Worm (Caenorhabditis elegans): ENCODE data around the gene str-93.

ce11 chrV:17706217-17706806 lies 33.1 kb upstream of the str-93 start:
- TF ChIP-seq tab-1 (GFP tag; IDR thresholded peaks at IDR 0.05), result no peak
- TF ChIP-seq med-1 (GFP tag; optimal IDR thresholded peaks at IDR 0.05; ENCODE audit: insufficient read depth), result no peak

Data from whole organism, midembryonic.